Fruit fly (Drosophila melanogaster) whole organism, larva: ENCODE data around the gene CG15545.

Source experiments
- noc ChIP-seq: fragments of 200-800 bp; sonication (Bioruptor generic); optimal IDR thresholded peaks from 3 replicates; lab custom pipeline; 2019; ENCODE audit warnings: missing biosample characterization, mild to moderate bottlenecking, missing genetic modification characterization, moderate library complexity

Gene CG15545

dm6 chr3R:30872301-30873044 is at the start of gene CG15545:
Gene CG15545 (minus strand): TSS chr3R:30872351.
- no peak for TF ChIP-seq noc (tag; lab: Kevin White, UChicago)

- no peak for TF ChIP-seq noc (tag; lab: Kevin White, UChicago)
These were observed 46.7 kb upstream of the CG15545 start for dm6 chr3R:30918872-30919271.

DNA sequence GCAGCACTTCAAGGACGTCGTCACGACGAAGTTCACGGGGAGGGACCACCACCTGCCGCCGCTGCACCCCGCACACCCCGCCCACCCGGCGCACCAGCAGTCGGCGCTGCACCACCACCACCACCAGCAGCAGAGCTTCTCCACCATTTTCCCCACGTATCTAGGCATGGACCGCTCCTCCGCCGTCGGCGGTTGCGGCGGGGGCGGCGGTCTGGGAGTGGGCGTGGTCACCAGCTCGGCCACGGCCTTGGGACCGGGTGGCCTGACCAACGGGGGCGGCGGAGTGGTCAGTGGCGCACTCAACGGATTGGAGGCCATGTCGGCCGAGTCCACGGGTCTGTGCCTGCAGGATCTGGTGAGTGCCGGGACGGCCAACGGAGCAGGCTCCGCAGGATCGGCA is 43.9 kb upstream of the CG15545 start:
- TF ChIP-seq noc (tag; lab: Kevin White, UChicago), result no peak

- TF ChIP-seq noc (tag; lab: Kevin White, UChicago), result peak; percentile 52
These were observed 43.1 kb upstream of the CG15545 start for dm6 chr3R:30915235-30915634.

DNA sequence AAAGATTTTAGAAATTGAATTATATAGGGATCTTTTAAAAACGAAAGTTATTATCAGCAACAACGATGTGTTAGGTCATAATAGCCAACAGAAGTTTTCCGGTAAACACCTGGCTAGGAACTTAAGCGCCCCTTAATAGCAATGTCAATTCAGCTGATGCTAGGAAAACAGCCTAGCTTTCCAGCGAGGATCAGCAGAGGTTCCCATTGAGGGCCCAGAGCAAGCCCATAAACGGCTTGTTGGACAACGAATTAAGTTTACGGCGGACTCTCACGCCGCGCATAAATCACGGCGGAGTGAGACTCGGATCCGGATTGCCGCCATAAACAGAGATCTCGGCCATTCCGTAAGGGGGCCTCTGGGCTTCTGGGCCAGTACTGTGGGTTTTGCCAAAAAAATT is 41.6 kb upstream of the CG15545 start:
- peak; percentile 60 for TF ChIP-seq noc (tag; lab: Kevin White, UChicago)

dm6 chr3R:30912402-30912801 is 40.3 kb upstream of the CG15545 start, which contains the start of gene Ptx1:
Gene Ptx1 (plus strand): TSS chr3R:30912754.
- no peak for TF ChIP-seq noc (tag; lab: Kevin White, UChicago)

- no peak for TF ChIP-seq noc (tag; lab: Kevin White, UChicago)
These were observed 37.7 kb upstream of the CG15545 start for dm6 chr3R:30909840-30910239.

DNA sequence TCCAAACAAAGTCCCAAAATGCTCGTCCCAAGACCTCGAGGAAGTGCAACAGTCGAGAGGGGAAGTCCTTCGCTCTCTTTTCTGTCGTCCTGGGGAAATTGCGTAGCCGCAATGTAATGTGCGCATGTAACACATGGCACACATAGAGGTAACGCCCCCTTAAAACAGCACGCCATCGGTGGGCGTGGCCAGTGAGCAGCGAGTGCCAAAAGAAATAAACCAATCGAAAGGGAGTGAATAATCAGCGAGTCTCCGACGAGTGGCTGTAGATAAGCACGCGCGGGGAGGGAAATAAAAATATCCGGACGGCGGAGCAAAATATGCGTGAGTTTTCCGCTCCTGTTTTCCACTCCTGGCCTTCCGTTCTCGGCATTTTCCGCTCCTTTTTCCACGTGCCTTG is 36.9 kb upstream of the CG15545 start:
- TF ChIP-seq noc (tag; lab: Kevin White, UChicago), result no peak

DNA sequence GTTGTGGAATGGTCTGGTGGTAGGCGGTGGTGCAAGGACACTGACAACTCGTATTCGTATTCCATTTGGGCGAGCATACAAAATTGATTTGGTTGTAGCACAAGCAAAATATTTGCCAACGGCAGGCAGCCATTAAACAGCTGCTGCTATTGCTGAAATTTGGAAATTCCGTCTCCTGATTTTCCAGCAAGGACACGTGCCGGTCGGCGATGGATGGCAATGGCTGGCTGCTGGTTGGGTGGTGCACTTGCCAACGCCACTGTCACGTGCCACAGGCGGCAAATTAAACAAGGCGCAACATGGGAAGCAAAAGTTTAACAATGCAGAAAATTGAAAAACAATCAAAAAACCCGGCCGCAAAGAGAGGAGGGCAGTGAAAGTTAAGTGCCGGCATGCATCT is 31.8 kb upstream of the CG15545 start:
- TF ChIP-seq noc (tag; lab: Kevin White, UChicago), result no peak

DNA sequence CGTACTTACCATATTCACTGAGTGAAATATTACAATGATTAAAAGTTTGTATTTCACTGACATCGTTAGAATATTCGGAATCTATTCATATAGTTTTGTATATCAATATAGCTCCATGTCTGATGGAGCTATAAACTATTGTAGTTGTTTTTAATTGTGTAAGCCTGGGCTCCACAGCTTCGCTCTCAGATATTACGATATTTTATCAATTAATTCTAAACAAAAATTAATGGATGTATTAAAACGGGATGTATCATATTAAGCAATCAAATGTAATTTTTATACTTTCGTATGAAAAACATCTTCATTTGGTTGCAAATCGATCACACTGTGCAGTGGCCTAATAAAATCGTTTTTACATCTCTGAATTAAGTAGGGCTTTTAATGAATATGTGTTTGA is 29.9 kb upstream of the CG15545 start, which contains the start of gene CG33483:
Gene CG33483, minus strand, starts transcription at position 101 of the 400 bp plus-strand sequence.
- no peak for TF ChIP-seq noc (tag; lab: Kevin White, UChicago)

dm6 chr3R:30893738-30894137 is 21.6 kb upstream of the CG15545 start, which contains the start of gene Cyp4c3:
Gene Cyp4c3 (plus strand): TSS chr3R:30894038.
- no peak for TF ChIP-seq noc (tag; lab: Kevin White, UChicago)

- TF ChIP-seq noc (tag; lab: Kevin White, UChicago), result no peak
These were observed 17.9 kb upstream of the CG15545 start for dm6 chr3R:30890045-30890444.

dm6 chr3R:30888550-30889259 is 16.6 kb upstream of the CG15545 start, which contains the start of gene Sap-r:
Gene Sap-r (minus strand): TSS chr3R:30889062.
- no peak for TF ChIP-seq noc (tag; lab: Kevin White, UChicago)

DNA sequence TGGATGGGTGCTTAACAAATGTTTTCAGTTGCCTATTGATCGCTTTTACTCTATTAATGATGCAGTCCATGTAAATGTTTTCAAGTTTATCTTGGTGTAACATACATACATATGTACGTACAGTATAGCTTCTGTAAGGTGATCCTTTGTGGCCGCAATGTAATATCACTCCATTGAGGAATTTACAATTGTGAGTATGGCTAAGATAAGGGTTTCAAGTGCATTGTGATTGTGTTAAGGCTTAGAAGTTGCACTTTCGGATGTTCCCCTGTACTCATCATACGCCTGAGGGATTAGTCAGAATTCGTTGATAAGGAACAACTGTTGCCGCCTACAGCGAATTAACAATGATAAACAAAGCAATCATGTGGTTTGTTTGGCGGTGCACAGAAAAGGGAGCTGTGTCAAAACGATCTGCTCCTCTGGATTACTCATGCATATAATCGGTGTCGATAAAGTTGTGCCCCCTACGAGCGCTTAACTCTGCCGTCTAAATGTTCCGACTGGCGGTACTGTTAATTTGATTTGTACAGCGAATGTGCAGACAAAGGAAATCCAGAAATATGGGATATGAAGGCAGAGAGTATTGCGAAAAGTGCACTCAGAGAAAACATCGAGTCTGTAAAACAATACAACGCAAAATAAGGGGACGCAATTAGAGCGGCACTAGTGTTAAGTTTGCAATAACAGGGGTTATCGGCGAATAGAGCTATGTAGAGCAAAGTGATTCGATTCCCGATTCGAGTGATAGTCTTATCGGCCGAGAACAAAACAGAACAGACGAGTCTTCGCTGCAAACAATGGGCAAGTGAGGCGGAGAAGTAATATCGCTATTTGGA is 15.8 kb upstream of the CG15545 start:
- peak; percentile 69 for TF ChIP-seq noc (tag; lab: Kevin White, UChicago)

DNA sequence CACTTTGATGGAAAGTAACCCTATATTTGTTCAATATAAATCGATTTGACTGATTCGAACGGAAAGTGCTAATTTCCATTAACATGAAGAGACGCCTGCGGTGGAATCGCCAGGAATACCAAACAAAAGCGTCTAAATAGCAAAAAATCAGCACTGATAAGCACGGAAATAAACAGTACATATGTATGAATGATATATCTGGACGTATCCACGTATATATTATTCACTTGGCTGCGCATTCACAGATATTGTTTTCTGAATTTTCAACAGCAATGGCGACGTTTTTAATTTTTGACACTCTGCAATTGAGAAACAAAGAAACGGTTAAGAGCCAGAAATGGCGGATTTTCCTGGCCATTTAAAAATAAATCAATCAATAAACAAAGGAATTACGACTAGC is 15.2 kb upstream of the CG15545 start:
- no peak for TF ChIP-seq noc (tag; lab: Kevin White, UChicago)

DNA sequence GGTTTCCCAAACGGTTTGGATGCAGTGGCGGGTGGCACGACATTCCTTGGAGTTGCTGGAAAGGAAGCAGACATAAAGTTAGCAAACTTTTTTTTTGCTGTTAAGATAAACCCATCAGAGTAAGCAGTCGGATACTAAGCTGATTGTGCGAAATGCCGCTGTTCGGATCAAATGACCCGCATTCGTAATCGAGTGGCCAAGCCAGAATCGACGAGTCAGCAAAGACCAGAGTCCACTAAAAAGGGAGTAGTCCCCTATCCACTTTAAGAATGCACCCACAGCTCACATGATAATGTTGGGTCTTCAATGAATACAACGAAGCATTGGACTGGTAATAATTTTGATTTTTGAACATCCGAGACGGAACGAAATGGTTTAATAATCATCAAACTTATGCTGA is 14.7 kb upstream of the CG15545 start:
- TF ChIP-seq noc (tag; lab: Kevin White, UChicago), result no peak
